Worm (Caenorhabditis elegans) whole organism, L1 larva: ENCODE results near the gene bre-5.
A peak's percentile ranks its signal among the peaks of the same experiment; 100 is the strongest.

Experiments used
- C04F5.9 ChIP-seq: sonication (generic microtip); optimal IDR thresholded peaks from 2 replicates; lab custom pipeline; 2016; ENCODE audit warnings: missing genetic modification characterization, missing compliant biosample characterization
- F16B12.6 ChIP-seq: fragments of 150-350 bp; optimal IDR thresholded peaks from 2 replicates; lab custom pipeline; 2014; ENCODE audit warnings: missing biosample characterization, missing genetic modification characterization
- aha-1 ChIP-seq: fragments of 150-350 bp; optimal IDR thresholded peaks from 2 replicates; lab custom pipeline; 2014; ENCODE audit warnings: missing biosample characterization, missing genetic modification characterization
- aly-2 ChIP-seq: fragments of 150-350 bp; optimal IDR thresholded peaks from 2 replicates; lab custom pipeline; 2014; ENCODE audit warnings: missing biosample characterization, missing genetic modification characterization
- ama-1 ChIP-seq: fragments of 150-350 bp; optimal IDR thresholded peaks from 2 replicates; lab custom pipeline; 2014
- ceh-63 ChIP-seq: fragments of 200-800 bp; sonication (Bioruptor generic); optimal IDR thresholded peaks from 2 replicates; lab custom pipeline; 2018; ENCODE audit warnings: mild to moderate bottlenecking, missing genetic modification characterization, missing compliant biosample characterization
- ceh-8 ChIP-seq: fragments of 200-800 bp; sonication (Bioruptor generic); optimal IDR thresholded peaks from 2 replicates; lab custom pipeline; 2018; ENCODE audit warnings: mild to moderate bottlenecking, missing genetic modification characterization, moderate library complexity, missing compliant biosample characterization
- ceh-88 ChIP-seq: fragments of 200-800 bp; sonication (Bioruptor generic); IDR thresholded peaks from 2 replicates; pipeline ENCODE4 v1.3.6; 2022; ENCODE audit warnings: missing genetic modification characterization, missing compliant biosample characterization
- ces-1 ChIP-seq: fragments of 150-350 bp; optimal IDR thresholded peaks from 2 replicates; lab custom pipeline; 2014; ENCODE audit warnings: missing biosample characterization, missing genetic modification reagents, missing genetic modification characterization
- dpl-1 ChIP-seq, 3 experiments: fragments of 150-350 bp in 2 of 3; sonication (generic microtip) in 1 of 3; optimal IDR thresholded peaks; 2 replicates each; lab custom pipeline; 2014 to 2017; ENCODE audit warnings: missing biosample characterization in 3 of 3, missing genetic modification characterization in 3 of 3, missing genetic modification reagents in 3 of 3
- dsc-1 ChIP-seq: sonication (generic microtip); optimal IDR thresholded peaks from 2 replicates; lab custom pipeline; 2016; ENCODE audit warnings: mild to moderate bottlenecking, missing genetic modification characterization, missing compliant biosample characterization
- efl-3 ChIP-seq: fragments of 200-800 bp; sonication (Bioruptor generic); optimal IDR thresholded peaks from 2 replicates; lab custom pipeline; 2018; ENCODE audit warnings: mild to moderate bottlenecking, missing genetic modification characterization, missing compliant biosample characterization
- egl-27 ChIP-seq, 2 experiments: fragments of 150-350 bp in 1 of 2; sonication (generic microtip); optimal IDR thresholded peaks; 3 replicates each; lab custom pipeline; 2017 to 2018; ENCODE audit warnings: missing biosample characterization in 2 of 2, missing genetic modification characterization in 2 of 2, missing genetic modification reagents in 2 of 2
- elt-3 ChIP-seq, 6 experiments: fragments of 150-350 bp in 1 of 6; sonication (generic microtip); optimal IDR thresholded peaks; 2 replicates each; lab custom pipeline; 2017 to 2018; ENCODE audit warnings: missing biosample characterization in 6 of 6, missing genetic modification characterization in 6 of 6, inconsistent platforms in 1 of 6
- ets-5 ChIP-seq: fragments of 200-800 bp; sonication (Bioruptor generic); IDR thresholded peaks from 2 replicates; pipeline ENCODE4 v1.3.6; 2022; ENCODE audit warnings: missing genetic modification characterization, missing compliant biosample characterization
- fkh-10 ChIP-seq: sonication (generic microtip); optimal IDR thresholded peaks from 2 replicates; lab custom pipeline; 2017; ENCODE audit warnings: missing biosample characterization, missing genetic modification reagents, missing genetic modification characterization
- hlh-17 ChIP-seq: fragments of 200-800 bp; sonication (Bioruptor generic); optimal IDR thresholded peaks from 2 replicates; lab custom pipeline; 2018; ENCODE audit warnings: missing genetic modification characterization, mild to moderate bottlenecking, missing compliant biosample characterization, moderate library complexity, borderline replicate concordance
- irx-1 ChIP-seq: sonication (generic microtip); optimal IDR thresholded peaks from 2 replicates; lab custom pipeline; 2016; ENCODE audit warnings: missing genetic modification characterization, missing compliant biosample characterization
- isw-1 ChIP-seq: fragments of 200-800 bp; sonication (Bioruptor generic); IDR thresholded peaks from 2 replicates; pipeline ENCODE4 v1.3.6; 2022; ENCODE audit warnings: missing genetic modification characterization, missing compliant biosample characterization
- jun-1 ChIP-seq: fragments of 150-350 bp; optimal IDR thresholded peaks from 2 replicates; lab custom pipeline; 2014; ENCODE audit warnings: missing biosample characterization, missing genetic modification reagents, missing genetic modification characterization
- lin-13 ChIP-seq: fragments of 150-350 bp; optimal IDR thresholded peaks from 2 replicates; lab custom pipeline; 2014; ENCODE audit warnings: missing biosample characterization, missing genetic modification reagents, missing genetic modification characterization
- lin-15B ChIP-seq: fragments of 150-350 bp; sonication (generic microtip); optimal IDR thresholded peaks from 3 replicates; lab custom pipeline; 2014; ENCODE audit warnings: missing biosample characterization, missing genetic modification characterization
- lin-35 ChIP-seq, 2 experiments: fragments of 150-350 bp; optimal IDR thresholded peaks; 2 replicates each; lab custom pipeline; 2014; ENCODE audit warnings: missing biosample characterization in 2 of 2, missing genetic modification characterization in 2 of 2, missing genetic modification reagents in 2 of 2
- mab-9 ChIP-seq: fragments of 200-800 bp; sonication (Bioruptor generic); IDR thresholded peaks from 2 replicates; pipeline ENCODE4 v1.3.6; 2022; ENCODE audit warnings: missing genetic modification reagents, missing genetic modification characterization, missing compliant biosample characterization
- nhr-19 ChIP-seq: fragments of 200-800 bp; sonication (Bioruptor generic); conservative IDR thresholded peaks from 2 replicates; pipeline ENCODE4 v1.3.6; 2022; ENCODE audit warnings: missing genetic modification characterization, missing compliant biosample characterization
- nhr-20 ChIP-seq: sonication (generic microtip); optimal IDR thresholded peaks from 2 replicates; lab custom pipeline; 2016; ENCODE audit warnings: mild to moderate bottlenecking, missing genetic modification characterization, missing compliant biosample characterization
- nhr-237 ChIP-seq: fragments of 150-350 bp; optimal IDR thresholded peaks from 2 replicates; lab custom pipeline; 2014; ENCODE audit warnings: missing biosample characterization, missing genetic modification characterization
- nhr-28 ChIP-seq: fragments of 150-350 bp; optimal IDR thresholded peaks from 2 replicates; lab custom pipeline; 2014; ENCODE audit warnings: missing biosample characterization, missing genetic modification characterization
- nhr-85 ChIP-seq: sonication (generic microtip); peaks from one replicate; lab custom pipeline; 2016; ENCODE audit warnings: missing genetic modification characterization, inconsistent platforms, missing compliant biosample characterization
- pax-3 ChIP-seq: fragments of 200-800 bp; sonication (Bioruptor generic); optimal IDR thresholded peaks from 2 replicates; lab custom pipeline; 2018; ENCODE audit warnings: mild to moderate bottlenecking, missing genetic modification characterization, moderate library complexity, missing compliant biosample characterization
- pqm-1 ChIP-seq: sonication (generic microtip); optimal IDR thresholded peaks from 3 replicates; lab custom pipeline; 2017; ENCODE audit warnings: missing biosample characterization, missing genetic modification characterization
- skn-1 ChIP-seq: fragments of 150-350 bp; optimal IDR thresholded peaks from 2 replicates; lab custom pipeline; 2014; ENCODE audit warnings: missing biosample characterization, missing genetic modification characterization
- sox-4 ChIP-seq: sonication (generic microtip); optimal IDR thresholded peaks from 2 replicates; lab custom pipeline; 2016; ENCODE audit warnings: missing genetic modification characterization, missing compliant biosample characterization
- tbx-2 ChIP-seq: sonication (generic microtip); optimal IDR thresholded peaks from 2 replicates; lab custom pipeline; 2016; ENCODE audit warnings: missing genetic modification characterization, missing compliant biosample characterization
- tlp-1 ChIP-seq: fragments of 150-350 bp; optimal IDR thresholded peaks from 2 replicates; lab custom pipeline; 2014; ENCODE audit warnings: missing biosample characterization, missing genetic modification characterization
- unc-130 ChIP-seq: fragments of 150-350 bp; optimal IDR thresholded peaks from 2 replicates; lab custom pipeline; 2017; ENCODE audit warnings: missing biosample characterization, missing genetic modification characterization, inconsistent platforms
- unc-30 ChIP-seq: sonication (generic microtip); optimal IDR thresholded peaks from 2 replicates; lab custom pipeline; 2017; ENCODE audit warnings: missing biosample characterization, missing genetic modification characterization
- unc-62 ChIP-seq: fragments of 150-350 bp; optimal IDR thresholded peaks from 2 replicates; lab custom pipeline; 2014; ENCODE audit warnings: missing biosample characterization, missing genetic modification reagents, missing genetic modification characterization
- unc-98 ChIP-seq: fragments of 200-800 bp; sonication (Bioruptor generic); IDR thresholded peaks from 2 replicates; pipeline ENCODE4 v1.3.6; 2022; ENCODE audit warnings: missing genetic modification characterization, missing compliant biosample characterization
- vab-15 ChIP-seq: sonication (generic microtip); optimal IDR thresholded peaks from 2 replicates; lab custom pipeline; 2017; ENCODE audit warnings: missing genotype, mild to moderate bottlenecking, missing genetic modification characterization, missing compliant biosample characterization
- xbp-1 ChIP-seq: sonication (generic microtip); optimal IDR thresholded peaks from 2 replicates; lab custom pipeline; 2016; ENCODE audit warnings: missing genetic modification characterization, missing compliant biosample characterization
- zip-4 ChIP-seq: fragments of 200-800 bp; sonication (Bioruptor generic); optimal IDR thresholded peaks from 2 replicates; lab custom pipeline; 2018; ENCODE audit warnings: mild to moderate bottlenecking, missing genetic modification characterization, moderate library complexity, missing compliant biosample characterization

Gene bre-5

DNA sequence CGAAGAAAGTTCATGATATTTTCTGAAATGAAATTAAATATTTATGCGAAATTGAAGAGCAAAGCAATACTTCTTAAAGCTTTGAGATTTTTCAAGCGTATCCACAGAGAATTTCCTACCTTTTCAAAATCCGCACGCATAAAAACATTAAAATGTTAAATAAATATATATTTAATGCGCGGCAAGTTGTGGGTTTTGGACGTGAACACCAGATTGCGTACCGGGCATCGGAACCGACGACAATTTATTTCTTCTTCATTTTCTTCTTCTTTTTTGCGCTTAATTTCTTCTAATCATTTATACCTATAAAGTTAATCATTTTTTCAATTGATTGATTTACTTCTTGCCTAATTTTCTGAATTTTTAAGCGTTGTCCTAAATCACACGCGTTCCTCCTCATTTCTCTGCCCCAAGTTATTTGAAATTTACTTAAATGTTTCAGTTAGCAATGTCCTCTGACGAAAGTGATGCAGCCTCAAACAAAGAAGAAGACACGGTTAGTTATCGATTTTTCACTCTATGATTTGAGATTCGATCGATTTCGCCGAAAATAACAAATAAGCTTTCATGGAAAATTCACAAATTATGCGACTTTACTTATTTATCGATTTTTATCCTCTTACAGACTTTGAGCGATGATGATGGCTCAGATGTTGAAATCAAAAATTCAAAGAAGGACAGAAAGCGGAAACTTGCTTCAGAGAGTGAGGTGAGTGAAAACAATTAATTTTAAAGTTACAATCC lies at the start of gene bre-5, which contains the start of gene spt-5 (continued):
- TF ChIP-seq isw-1 (no peak), unc-30 (no peak), mab-9 (no peak), ceh-8 (GFP tag; lab: Kevin White, UChicago) (no peak), jun-1 (tag; lab: Kevin White, UChicago) (no peak), lin-13 (GFP tag; lab: Kevin White, UChicago) (no peak), ceh-88 (GFP tag; lab: Robert Waterston, UW) (no peak), egl-27 (tag; optimal IDR thresholded peaks at IDR 0.05; lab: Kevin White, UChicago) (no peak), irx-1 (no peak), nhr-28 (tag; lab: Kevin White, UChicago) (no peak), nhr-19 (0 out of 2 replicates have a peak, but pooled peaks have one; percentile 12), unc-130 (tag; lab: Kevin White, UChicago) (peak; percentile 61), aly-2 (tag; lab: Kevin White, UChicago) (no peak), unc-98 (no peak), tbx-2 (tag; lab: Kevin White, UChicago) (no peak), nhr-85 (tag; lab: Kevin White, UChicago) (peak; percentile 45), pqm-1 (no peak), pax-3 (tag; lab: Kevin White, UChicago) (no peak), dsc-1 (no peak), ceh-63 (no peak), tlp-1 (tag; lab: Kevin White, UChicago) (no peak), elt-3 (tag; optimal IDR thresholded peaks at IDR 0.05; lab: Kevin White, UChicago) (no peak), fkh-10 (GFP tag; lab: Kevin White, UChicago) (no peak), ets-5 (GFP tag; lab: Robert Waterston, UW) (no peak), sox-4 (tag; lab: Kevin White, UChicago) (no peak), dpl-1 (GFP tag; optimal IDR thresholded peaks at IDR 0.05; lab: Kevin White, UChicago) (peak; percentile 5 to 40 (median 35)), ces-1 (GFP tag; lab: Kevin White, UChicago) (no peak), vab-15 (no peak), nhr-237 (no peak), C04F5.9 (tag; lab: Kevin White, UChicago) (no peak), skn-1 (no peak), F16B12.6 (tag; lab: Kevin White, UChicago) (peak; percentile 85), nhr-20 (peak; percentile 34)

DNA sequence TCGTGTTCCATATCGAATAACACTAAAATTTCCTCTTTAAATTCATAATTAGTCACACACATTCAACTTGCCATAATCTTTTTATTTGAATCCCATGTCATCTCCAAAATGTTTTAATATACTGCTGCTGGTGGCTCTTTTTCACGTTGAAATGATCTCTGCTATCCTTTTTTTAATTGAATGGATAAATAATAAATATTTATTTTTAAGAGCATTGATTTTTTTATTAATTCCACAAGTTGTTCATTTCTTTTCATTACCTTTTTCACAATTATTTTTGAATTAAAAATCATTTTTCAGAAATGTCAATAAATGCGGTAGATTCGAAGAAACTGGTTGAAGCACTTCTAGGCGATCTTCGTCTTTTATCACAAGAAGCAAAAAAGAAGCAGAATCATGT lies 45.5 kb upstream of the bre-5 start, which contains the start of gene mon-2:
TSS of gene mon-2 (plus strand) at position 301 of the 400 bp plus-strand sequence.
- no peak for TF ChIP-seq unc-62 (GFP tag; lab: Kevin White, UChicago)
- TF ChIP-seq xbp-1 (tag; lab: Kevin White, UChicago), result no peak
- no peak for TF ChIP-seq skn-1
- no peak for TF ChIP-seq hlh-17
- TF ChIP-seq F16B12.6 (tag; lab: Kevin White, UChicago), result no peak
- TF ChIP-seq isw-1, result no peak
- TF ChIP-seq lin-15B (tag; lab: Kevin White, UChicago), result no peak
- TF ChIP-seq ama-1 (lab: Kevin White, UChicago), result no peak
- TF ChIP-seq efl-3 (GFP tag; lab: Kevin White, UChicago), result no peak
- TF ChIP-seq aha-1 (tag; lab: Kevin White, UChicago), result no peak
- no peak for TF ChIP-seq zip-4 (GFP tag; lab: Kevin White, UChicago)
- TF ChIP-seq lin-35 (GFP tag; optimal IDR thresholded peaks at IDR 0.05; lab: Kevin White, UChicago), result no peak
- no peak for TF ChIP-seq dsc-1
- TF ChIP-seq nhr-19, result no peak
